Worm (Caenorhabditis elegans) whole organism, early embryonic: ENCODE data around the gene R02D5.3.

Source experiments
- aly-1 ChIP-seq: sonication (generic microtip); optimal IDR thresholded peaks from 2 replicates; lab custom pipeline; 2016; ENCODE audit warnings: missing genetic modification characterization, missing compliant biosample characterization
- ama-1 ChIP-seq: fragments of 150-350 bp; optimal IDR thresholded peaks from 2 replicates; lab custom pipeline; 2014
- ceh-36 ChIP-seq: sonication (generic microtip); optimal IDR thresholded peaks from 2 replicates; lab custom pipeline; 2016; ENCODE audit warnings: missing genetic modification characterization, inconsistent platforms, missing compliant biosample characterization
- hnd-1 ChIP-seq: sonication (generic microtip); optimal IDR thresholded peaks from 2 replicates; lab custom pipeline; 2016; ENCODE audit warnings: missing genetic modification characterization, missing compliant biosample characterization

DNA sequence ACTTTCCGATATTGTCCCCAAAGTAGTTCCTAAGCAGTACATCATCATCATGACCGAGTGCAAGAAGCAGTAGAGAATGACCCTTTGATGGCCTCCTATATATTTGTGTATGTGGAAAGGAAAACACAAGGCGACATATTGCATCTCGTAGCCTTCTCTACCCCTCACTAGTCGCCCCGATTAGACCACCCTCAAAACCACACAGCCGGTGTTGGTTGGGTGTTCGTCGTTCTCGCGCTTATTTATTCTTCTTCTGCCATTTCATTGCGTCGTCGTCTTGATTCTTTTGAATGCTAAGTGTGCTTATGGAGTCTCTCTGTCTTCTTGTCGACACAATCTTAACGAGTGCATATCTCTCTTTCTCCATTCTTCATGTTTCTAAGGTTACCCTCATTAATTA, 15.2 kb downstream of the R02D5.3 start:
- TF ChIP-seq ceh-36 (tag; lab: Kevin White, UChicago): no peak
- no peak for TF ChIP-seq hnd-1
- no peak for TF ChIP-seq ama-1
- no peak for TF ChIP-seq aly-1 (tag; lab: Kevin White, UChicago)
